Fruit fly (Drosophila melanogaster): ENCODE measurements around the gene TP53INP.

The TP53INP gene

dm6 chr3L:4380231-4380645 lies 26.5 kb upstream of the TP53INP start, which contains the start of gene DopEcR (continued):
- TF ChIP-seq lab (GFP tag; optimal IDR thresholded peaks at IDR 0.05) (peak; percentile 51), CG9727 (GFP tag; optimal IDR thresholded peaks at IDR 0.05) (no peak), sens (GFP tag) (no peak), CG33557 (GFP tag; optimal IDR thresholded peaks at IDR 0.05) (peak; percentile 3), CG14667 (GFP tag; IDR thresholded peaks at IDR 0.05) (no peak), Hsf (GFP tag; optimal IDR thresholded peaks at IDR 0.05) (no peak), CG18599 (GFP tag; optimal IDR thresholded peaks at IDR 0.05) (peak; percentile 40), lov (optimal IDR thresholded peaks at IDR 0.05) (no peak), lov (GFP tag; IDR thresholded peaks at IDR 0.05) (0 out of 3 replicates have a peak, but pooled peaks have one; percentile 25), CG17568 (GFP tag; optimal IDR thresholded peaks at IDR 0.05) (peak; percentile 37), CG4707 (GFP tag; optimal IDR thresholded peaks at IDR 0.05) (peak; percentile 21), Abd-B (GFP tag; optimal IDR thresholded peaks at IDR 0.05) (no peak), Ravus (GFP tag; IDR thresholded peaks at IDR 0.05) (no peak), ham (GFP tag; IDR thresholded peaks at IDR 0.05) (no peak), CG4730 (GFP tag; IDR thresholded peaks at IDR 0.05) (no peak), CG15073 (GFP tag; optimal IDR thresholded peaks at IDR 0.05) (no peak), pho (GFP tag; optimal IDR thresholded peaks at IDR 0.05) (no peak), CG1832 (GFP tag; optimal IDR thresholded peaks at IDR 0.05) (no peak), CG17385 (GFP tag; optimal IDR thresholded peaks at IDR 0.05) (peak; percentile 19), bigmax (GFP tag; optimal IDR thresholded peaks at IDR 0.05) (no peak), CG17912 (GFP tag; optimal IDR thresholded peaks at IDR 0.05) (peak; percentile 17), ara (GFP tag; IDR thresholded peaks at IDR 0.05) (peak; percentile 39; the same call in 1 of the 2 replicates), inv (GFP tag; IDR thresholded peaks at IDR 0.05; ENCODE audit: partially characterized antibody) (no peak), Antp (GFP tag; optimal IDR thresholded peaks at IDR 0.05) (no peak), chinmo (GFP tag; IDR thresholded peaks at IDR 0.05; ENCODE audit: partially characterized antibody) (0 out of 4 replicates have a peak, but pooled peaks have one; percentile 28), org-1 (GFP tag; optimal IDR thresholded peaks at IDR 0.05) (no peak), amos (GFP tag; IDR thresholded peaks at IDR 0.05; ENCODE audit: partially characterized antibody) (no peak), CG6813 (GFP tag; optimal IDR thresholded peaks at IDR 0.05) (peak; percentile 22), Hey (tag; optimal IDR thresholded peaks at IDR 0.05) (no peak), H2.0 (GFP tag; IDR thresholded peaks at IDR 0.05) (no peak), Bgb (GFP tag; IDR thresholded peaks at IDR 0.05; ENCODE audit: partially characterized antibody) (peak; percentile 20; the same call in 1 of the 2 replicates), CG10147 (GFP tag; optimal IDR thresholded peaks at IDR 0.05) (peak; percentile 33), Rfx (GFP tag; IDR thresholded peaks at IDR 0.05) (peak; percentile 42), emc (GFP tag; optimal IDR thresholded peaks at IDR 0.05) (no peak), CG32772 (GFP tag; IDR thresholded peaks at IDR 0.05) (no peak), sr (GFP tag; IDR thresholded peaks at IDR 0.05) (0 out of 3 replicates have a peak, but pooled peaks have one; percentile 22), CG7963 (GFP tag; IDR thresholded peaks at IDR 0.05; ENCODE audit: partially characterized antibody) (no peak), HHEX (GFP tag; optimal IDR thresholded peaks at IDR 0.05) (peak; percentile 16), bbx (GFP tag; IDR thresholded peaks at IDR 0.05; ENCODE audit: partially characterized antibody) (peak; percentile 44; the same call in 1 of the 2 replicates), CG14860 (GFP tag; IDR thresholded peaks at IDR 0.05; ENCODE audit: partially characterized antibody) (no peak), CG12219 (GFP tag; optimal IDR thresholded peaks at IDR 0.05) (peak; percentile 24), croc (GFP tag; conservative IDR thresholded peaks at IDR 0.05) (no peak), CG1603 (tag; optimal IDR thresholded peaks at IDR 0.05) (peak; percentile 19), gsb (GFP tag; IDR thresholded peaks at IDR 0.05) (no peak), repo (GFP tag; optimal IDR thresholded peaks at IDR 0.05) (peak; percentile 10), Hand (GFP tag; optimal IDR thresholded peaks at IDR 0.05) (peak; percentile 47), BEAF-32 (GFP tag; optimal IDR thresholded peaks at IDR 0.05) (no peak), CG30403 (GFP tag; optimal IDR thresholded peaks at IDR 0.05) (no peak), Rx (GFP tag; IDR thresholded peaks at IDR 0.05) (no peak), CG13287 (GFP tag; IDR thresholded peaks at IDR 0.05; ENCODE audit: partially characterized antibody) (peak; percentile 31; the same call in 1 of the 2 replicates)
